Worm (Caenorhabditis elegans): ENCODE data around the gene efl-1.

efl-1 gene

ce11 chrV:17013232-17013631, 47.8 kb upstream of the efl-1 start, which contains the start of gene clec-241:
Gene clec-241, minus strand, starts transcription at chrV:17013332.
- no peak for TF ChIP-seq ceh-8 (GFP tag; optimal IDR thresholded peaks at IDR 0.05)
- TF ChIP-seq unc-130 (tag; optimal IDR thresholded peaks at IDR 0.05) = no peak
- no peak for TF ChIP-seq nhr-84 (tag; optimal IDR thresholded peaks at IDR 0.05)
- no peak for TF ChIP-seq nhr-20 (tag; optimal IDR thresholded peaks at IDR 0.05)
- TF ChIP-seq lir-3 (tag; optimal IDR thresholded peaks at IDR 0.05; ENCODE audit: poor library complexity) = no peak
- no peak for TF ChIP-seq nhr-12 (tag; optimal IDR thresholded peaks at IDR 0.05)
- no peak for TF ChIP-seq hlh-17 (GFP tag; optimal IDR thresholded peaks at IDR 0.05; ENCODE audit: borderline replicate concordance)
- TF ChIP-seq efl-3 (GFP tag; optimal IDR thresholded peaks at IDR 0.05) = no peak
- no peak for TF ChIP-seq unc-30 (tag; optimal IDR thresholded peaks at IDR 0.05)
- no peak for TF ChIP-seq mep-1 (tag; optimal IDR thresholded peaks at IDR 0.05)
- TF ChIP-seq nhr-77 (tag; optimal IDR thresholded peaks at IDR 0.05) = no peak
- no peak for TF ChIP-seq snpc-4 (tag; optimal IDR thresholded peaks at IDR 0.05)
- no peak for TF ChIP-seq irx-1 (tag; optimal IDR thresholded peaks at IDR 0.05)
- no peak for TF ChIP-seq fos-1 (tag; optimal IDR thresholded peaks at IDR 0.05)

ce11 chrV:17009342-17010064, 44.0 kb upstream of the efl-1 start, which contains the start of the genes clc-12 and clec-240:
Gene clc-12, minus strand, starts transcription at chrV:17009388.
Gene clec-240, plus strand, starts transcription at chrV:17010014.
- no peak for TF ChIP-seq fkh-10 (GFP tag; optimal IDR thresholded peaks at IDR 0.05)
- TF ChIP-seq efl-3 (GFP tag; optimal IDR thresholded peaks at IDR 0.05) = no peak
- no peak for TF ChIP-seq sup-37 (GFP tag; optimal IDR thresholded peaks at IDR 0.05)
- peak; percentile 69 for TF ChIP-seq elt-2 (tag; optimal IDR thresholded peaks at IDR 0.05)

DNA sequence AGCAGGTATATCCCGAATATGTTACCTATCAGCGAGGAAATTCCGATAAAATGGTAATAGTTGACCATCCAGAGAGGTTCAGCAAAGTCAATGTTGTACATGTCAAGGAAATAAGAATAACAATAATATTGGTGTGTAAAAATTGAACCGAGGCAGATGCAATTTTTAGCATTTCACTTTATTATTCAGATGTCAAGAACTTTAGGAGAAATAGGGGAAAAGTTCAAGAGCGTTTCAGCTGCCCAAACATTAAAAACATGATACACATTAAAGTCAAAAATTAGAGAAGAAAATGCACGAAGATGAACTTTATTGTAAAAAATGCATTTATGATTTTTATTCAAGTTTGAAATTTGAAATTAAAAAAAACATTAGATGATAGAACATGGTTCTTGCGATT, 42.8 kb upstream of the efl-1 start, which contains the start of gene sri-69:
Gene sri-69 (minus strand): TSS at position 101 of the 400 bp plus-strand sequence.
- TF ChIP-seq vab-15 (tag; optimal IDR thresholded peaks at IDR 0.05) (no peak), nhr-237 (tag; optimal IDR thresholded peaks at IDR 0.05) (no peak), fkh-10 (GFP tag; optimal IDR thresholded peaks at IDR 0.05) (no peak), ztf-4 (tag; optimal IDR thresholded peaks at IDR 0.05) (no peak), swsn-7 (tag; optimal IDR thresholded peaks at IDR 0.05) (no peak), unc-62 (GFP tag; optimal IDR thresholded peaks at IDR 0.05) (no peak), fos-1 (tag; optimal IDR thresholded peaks at IDR 0.05) (no peak), C04F5.9 (tag; optimal IDR thresholded peaks at IDR 0.05) (no peak), nhr-76 (tag; optimal IDR thresholded peaks at IDR 0.05) (no peak), lin-35 (GFP tag; optimal IDR thresholded peaks at IDR 0.05) (no peak), elt-2 (tag; optimal IDR thresholded peaks at IDR 0.05) (no peak), unc-86 (tag; optimal IDR thresholded peaks at IDR 0.05) (no peak), lin-14 (GFP tag; optimal IDR thresholded peaks at IDR 0.05) (no peak), xbp-1 (tag; optimal IDR thresholded peaks at IDR 0.05) (no peak), F16B12.6 (tag; optimal IDR thresholded peaks at IDR 0.05) (no peak), ets-5 (GFP tag; IDR thresholded peaks at IDR 0.05) (no peak), C16A3.4 (tag; optimal IDR thresholded peaks at IDR 0.05) (no peak), nhr-19 (GFP tag; conservative IDR thresholded peaks at IDR 0.05) (no peak), skn-1 (tag; optimal IDR thresholded peaks at IDR 0.05) (no peak), lin-39 (tag; optimal IDR thresholded peaks at IDR 0.05) (no peak)

DNA sequence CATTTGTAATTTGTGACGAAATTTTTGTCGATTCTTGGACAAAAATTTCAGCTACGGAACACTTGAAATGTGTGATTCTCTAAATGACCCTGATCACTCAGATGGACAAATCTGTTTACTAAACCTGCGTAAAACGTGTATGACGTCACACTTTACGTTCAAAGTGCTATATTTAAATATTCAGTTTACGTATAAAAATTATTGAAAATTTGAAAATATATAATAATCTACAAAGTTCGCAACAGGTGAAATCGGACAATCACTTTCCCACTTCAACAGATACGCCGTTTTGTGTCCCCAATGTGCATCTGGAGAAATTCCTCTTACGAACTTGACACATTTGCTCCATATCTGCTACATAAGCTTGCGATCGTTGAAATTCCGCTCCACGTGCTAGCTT, 39.7 kb upstream of the efl-1 start, which contains the start of gene srh-131:
Gene srh-131 (plus strand): TSS at position 301 of the 400 bp plus-strand sequence.
- TF ChIP-seq unc-30 (tag; optimal IDR thresholded peaks at IDR 0.05) (no peak), isw-1 (GFP tag; IDR thresholded peaks at IDR 0.05) (no peak), ceh-8 (GFP tag; optimal IDR thresholded peaks at IDR 0.05) (no peak), irx-1 (tag; optimal IDR thresholded peaks at IDR 0.05) (no peak), vab-15 (tag; optimal IDR thresholded peaks at IDR 0.05) (no peak), elt-3 (tag; optimal IDR thresholded peaks at IDR 0.05) (no peak), lin-13 (GFP tag; optimal IDR thresholded peaks at IDR 0.05) (no peak)
